Worm (Caenorhabditis elegans): ENCODE measurements around the gene swt-3.

The swt-3 gene

ce11 chrIV:10777076-10777475, 3.4 kb downstream of the swt-3 start:
- TF ChIP-seq swsn-7 (tag; optimal IDR thresholded peaks at IDR 0.05) (no peak), unc-86 (tag; optimal IDR thresholded peaks at IDR 0.05) (no peak), sptf-1 (tag; optimal IDR thresholded peaks at IDR 0.05) (no peak), nhr-20 (tag; optimal IDR thresholded peaks at IDR 0.05) (peak; percentile 61), elt-3 (tag; optimal IDR thresholded peaks at IDR 0.05) (peak in 2 of 6 experiments; percentile 5 to 12), ces-1 (GFP tag; optimal IDR thresholded peaks at IDR 0.05) (no peak), ama-1 (optimal IDR thresholded peaks at IDR 0.05) (no peak), unc-130 (tag; optimal IDR thresholded peaks at IDR 0.05) (no peak), pax-3 (tag; optimal IDR thresholded peaks at IDR 0.05) (no peak), mab-9 (GFP tag; IDR thresholded peaks at IDR 0.05) (no peak), grh-1 (GFP tag; IDR thresholded peaks at IDR 0.05) (no peak), lin-39 (tag; optimal IDR thresholded peaks at IDR 0.05) (no peak), vab-15 (tag; optimal IDR thresholded peaks at IDR 0.05) (no peak), nhr-19 (GFP tag; conservative IDR thresholded peaks at IDR 0.05) (peak; percentile 24; the same call in 1 of the 2 replicates), mep-1 (tag; optimal IDR thresholded peaks at IDR 0.05) (no peak), nhr-76 (tag; optimal IDR thresholded peaks at IDR 0.05) (no peak), efl-3 (GFP tag; optimal IDR thresholded peaks at IDR 0.05) (no peak), pag-3 (tag; optimal IDR thresholded peaks at IDR 0.05; ENCODE audit: borderline replicate concordance, insufficient read depth) (no peak), isw-1 (GFP tag; IDR thresholded peaks at IDR 0.05) (no peak), ceh-8 (GFP tag; optimal IDR thresholded peaks at IDR 0.05) (no peak), aly-2 (tag; optimal IDR thresholded peaks at IDR 0.05) (no peak), Y116A8C.19 (tag; optimal IDR thresholded peaks at IDR 0.05; ENCODE audit: borderline replicate concordance) (no peak), ceh-63 (GFP tag; optimal IDR thresholded peaks at IDR 0.05) (no peak), tbx-2 (tag; optimal IDR thresholded peaks at IDR 0.05) (peak; percentile 35), sup-37 (GFP tag; optimal IDR thresholded peaks at IDR 0.05) (no peak), nhr-77 (tag; optimal IDR thresholded peaks at IDR 0.05) (no peak), ets-5 (GFP tag; IDR thresholded peaks at IDR 0.05) (no peak), fkh-8 (tag; optimal IDR thresholded peaks at IDR 0.05) (no peak), lir-3 (tag; optimal IDR thresholded peaks at IDR 0.05; ENCODE audit: poor library complexity) (no peak), ceh-88 (GFP tag; IDR thresholded peaks at IDR 0.05) (no peak), xbp-1 (tag; optimal IDR thresholded peaks at IDR 0.05) (no peak), nhr-237 (tag; optimal IDR thresholded peaks at IDR 0.05) (no peak), aha-1 (tag; optimal IDR thresholded peaks at IDR 0.05) (no peak), F16B12.6 (tag; optimal IDR thresholded peaks at IDR 0.05) (no peak), unc-98 (GFP tag; IDR thresholded peaks at IDR 0.05) (no peak), ztf-4 (tag; optimal IDR thresholded peaks at IDR 0.05) (no peak), nhr-47 (tag; optimal IDR thresholded peaks at IDR 0.05) (no peak), rnt-1 (tag; optimal IDR thresholded peaks at IDR 0.05) (no peak), C34B4.2 (tag; optimal IDR thresholded peaks at IDR 0.05) (no peak), C04F5.9 (tag; optimal IDR thresholded peaks at IDR 0.05) (no peak), egl-27 (tag; optimal IDR thresholded peaks at IDR 0.05) (no peak), snpc-4 (tag; optimal IDR thresholded peaks at IDR 0.05) (no peak), fkh-4 (tag; optimal IDR thresholded peaks at IDR 0.05; ENCODE audit: borderline replicate concordance) (no peak), nhr-85 (tag) (peak; percentile 89), tlp-1 (tag; optimal IDR thresholded peaks at IDR 0.05) (no peak), ceh-90 (tag; optimal IDR thresholded peaks at IDR 0.05) (no peak), jun-1 (tag; optimal IDR thresholded peaks at IDR 0.05) (no peak), mef-2 (tag; optimal IDR thresholded peaks at IDR 0.05) (no peak), lin-35 (GFP tag; optimal IDR thresholded peaks at IDR 0.05) (peak in 1 of 2 experiments; percentile 16), hlh-17 (GFP tag; optimal IDR thresholded peaks at IDR 0.05; ENCODE audit: borderline replicate concordance) (no peak), fos-1 (tag; optimal IDR thresholded peaks at IDR 0.05) (no peak), dsc-1 (tag; optimal IDR thresholded peaks at IDR 0.05) (no peak), nhr-71 (tag; optimal IDR thresholded peaks at IDR 0.05) (peak; percentile 16), lin-13 (GFP tag; optimal IDR thresholded peaks at IDR 0.05) (no peak)
